Fruit fly (Drosophila melanogaster) whole organism, larva: ENCODE data around the gene CG5758.

Source experiments
- noc ChIP-seq: fragments of 200-800 bp; sonication (Bioruptor generic); optimal IDR thresholded peaks from 3 replicates; lab custom pipeline; 2019; ENCODE audit warnings: missing biosample characterization, mild to moderate bottlenecking, missing genetic modification characterization, moderate library complexity

CG5758 gene

dm6 chr2L:18151826-18152138 is 32.0 kb downstream of the CG5758 start:
- TF ChIP-seq noc (tag; lab: Kevin White, UChicago) = no peak

dm6 chr2L:18152172-18152639 is 32.4 kb downstream of the CG5758 start, which contains the start of gene Socs36E:
Socs36E (minus strand) TSS chr2L:18152417.
- TF ChIP-seq noc (tag; lab: Kevin White, UChicago) = no peak

dm6 chr2L:18153068-18153467 is 33.3 kb downstream of the CG5758 start, which contains the start of gene CG17681:
CG17681 (plus strand) TSS chr2L:18153123.
- peak; percentile 52 for TF ChIP-seq noc (tag; lab: Kevin White, UChicago)

- no peak for TF ChIP-seq noc (tag; lab: Kevin White, UChicago)
Observed at dm6 chr2L:18154551-18154950, 34.8 kb downstream of the CG5758 start, which contains the start of gene CG15155. CG15155 (plus strand) TSS chr2L:18154851.

- no peak for TF ChIP-seq noc (tag; lab: Kevin White, UChicago)
Observed at dm6 chr2L:18155877-18156276, 36.1 kb downstream of the CG5758 start, which contains the start of gene CG5783. CG5783 (plus strand) TSS chr2L:18156043.

- no peak for TF ChIP-seq noc (tag; lab: Kevin White, UChicago)
Observed at dm6 chr2L:18158622-18159043, 38.8 kb downstream of the CG5758 start.

- no peak for TF ChIP-seq noc (tag; lab: Kevin White, UChicago)
Observed at dm6 chr2L:18159172-18159571, 39.4 kb downstream of the CG5758 start, which contains the start of gene JMJD4. JMJD4 (minus strand) TSS chr2L:18159272.
